Fruit fly (Drosophila melanogaster) whole organism, embryonic: ENCODE results near the gene CAH16.
A peak's percentile ranks its signal among the peaks of the same experiment; 100 is the strongest.

Source experiments
- BEAF-32 ChIP-seq: fragments of 200-800 bp; sonication (Bioruptor generic); optimal IDR thresholded peaks from 3 replicates; lab custom pipeline; 2017; ENCODE audit warnings: missing biosample characterization, missing genetic modification characterization, mild to moderate bottlenecking, moderate library complexity, missing genetic modification reagents
- CG11093 ChIP-seq: fragments of 200-800 bp; sonication (Bioruptor generic); IDR thresholded peaks from 3 replicates; pipeline ENCODE4 v1.3.6; 2022; ENCODE audit warnings: missing biosample characterization, missing genetic modification characterization
- CG12071 ChIP-seq: fragments of 200-800 bp; sonication (Bioruptor generic); optimal IDR thresholded peaks from 3 replicates; lab custom pipeline; 2018; ENCODE audit warnings: missing biosample characterization, mild to moderate bottlenecking, missing genetic modification characterization
- CG13296 ChIP-seq: fragments of 200-800 bp; sonication (Bioruptor generic); optimal IDR thresholded peaks from 3 replicates; lab custom pipeline; 2018; ENCODE audit warnings: missing biosample characterization, mild to moderate bottlenecking, missing genetic modification characterization
- CG15479 ChIP-seq: fragments of 200-800 bp; sonication (Bioruptor generic); optimal IDR thresholded peaks from 3 replicates; lab custom pipeline; 2019; ENCODE audit warnings: missing biosample characterization, mild to moderate bottlenecking, missing genetic modification characterization, moderate library complexity
- CG15514 ChIP-seq: fragments of 200-800 bp; sonication (Bioruptor generic); optimal IDR thresholded peaks from 3 replicates; lab custom pipeline; 2017; ENCODE audit warnings: missing biosample characterization, missing genetic modification characterization, mild to moderate bottlenecking, moderate library complexity, missing genetic modification reagents
- CG15601 ChIP-seq: fragments of 200-800 bp; sonication (Bioruptor generic); optimal IDR thresholded peaks from 3 replicates; lab custom pipeline; 2019; ENCODE audit warnings: missing biosample characterization, mild to moderate bottlenecking, missing genetic modification characterization, moderate library complexity
- CG1603 ChIP-seq: fragments of 200-800 bp; sonication (Bioruptor generic); optimal IDR thresholded peaks from 2 replicates; lab custom pipeline; 2019; ENCODE audit warnings: missing biosample characterization, mild to moderate bottlenecking, missing genetic modification characterization, moderate library complexity
- CG17568 ChIP-seq: fragments of 200-800 bp; sonication (Bioruptor generic); optimal IDR thresholded peaks from 2 replicates; lab custom pipeline; 2018; ENCODE audit warnings: missing biosample characterization, mild to moderate bottlenecking, missing genetic modification characterization, moderate library complexity
- CG18599 ChIP-seq: fragments of 200-800 bp; sonication (Bioruptor generic); optimal IDR thresholded peaks from 3 replicates; lab custom pipeline; 2017; ENCODE audit warnings: missing biosample characterization, missing genetic modification characterization, mild to moderate bottlenecking, moderate library complexity, missing genetic modification reagents
- CG2678 ChIP-seq: fragments of 200-800 bp; sonication (Bioruptor generic); optimal IDR thresholded peaks from 3 replicates; lab custom pipeline; 2019; ENCODE audit warnings: missing biosample characterization, mild to moderate bottlenecking, missing genetic modification characterization, moderate library complexity
- CG30403 ChIP-seq: fragments of 200-800 bp; sonication (Bioruptor generic); optimal IDR thresholded peaks from 3 replicates; lab custom pipeline; 2016; ENCODE audit warnings: missing biosample characterization, missing genetic modification characterization
- CG3163 ChIP-seq: fragments of 200-800 bp; sonication (Bioruptor generic); optimal IDR thresholded peaks from 3 replicates; lab custom pipeline; 2016; ENCODE audit warnings: missing biosample characterization, missing genetic modification characterization
- CG3995 ChIP-seq: fragments of 200-800 bp; sonication (Bioruptor generic); optimal IDR thresholded peaks from 3 replicates; lab custom pipeline; 2016; ENCODE audit warnings: missing biosample characterization, missing genetic modification characterization
- CG6254 ChIP-seq: fragments of 200-800 bp; sonication (Bioruptor generic); optimal IDR thresholded peaks from 3 replicates; lab custom pipeline; 2017; ENCODE audit warnings: mild to moderate bottlenecking, missing biosample characterization, missing genetic modification reagents, missing genetic modification characterization
- CG6854 ChIP-seq: fragments of 200-800 bp; sonication (Bioruptor generic); optimal IDR thresholded peaks from 3 replicates; lab custom pipeline; 2017; ENCODE audit warnings: missing biosample characterization, mild to moderate bottlenecking, missing genetic modification characterization
- CG9932 ChIP-seq: fragments of 200-800 bp; sonication (Bioruptor generic); IDR thresholded peaks from 2 replicates; pipeline ENCODE4 v1.3.6; 2022; ENCODE audit warnings: missing biosample characterization, missing genetic modification characterization
- ERR ChIP-seq: fragments of 200-800 bp; sonication (Bioruptor generic); optimal IDR thresholded peaks from 2 replicates; lab custom pipeline; 2016; ENCODE audit warnings: missing biosample characterization, missing genetic modification characterization
- Fer2 ChIP-seq: fragments of 200-800 bp; sonication (Bioruptor generic); optimal IDR thresholded peaks from 2 replicates; lab custom pipeline; 2018; ENCODE audit warnings: missing biosample characterization, mild to moderate bottlenecking, missing genetic modification characterization, moderate library complexity
- HHEX ChIP-seq: fragments of 200-800 bp; sonication (Bioruptor generic); optimal IDR thresholded peaks from 3 replicates; lab custom pipeline; 2017; ENCODE audit warnings: missing biosample characterization, mild to moderate bottlenecking, missing genetic modification characterization, missing genetic modification reagents
- Jarid2 ChIP-seq: fragments of 200-800 bp; sonication (Bioruptor generic); optimal IDR thresholded peaks from 3 replicates; lab custom pipeline; 2017; ENCODE audit warnings: mild to moderate bottlenecking, missing biosample characterization, missing genetic modification reagents, missing genetic modification characterization
- MESR4 ChIP-seq: fragments of 200-800 bp; sonication (Bioruptor generic); optimal IDR thresholded peaks from 2 replicates; lab custom pipeline; 2018; ENCODE audit warnings: missing biosample characterization, mild to moderate bottlenecking, missing genetic modification characterization, moderate library complexity
- Med ChIP-seq: fragments of 200-800 bp; sonication (Bioruptor generic); peaks from one replicate; lab custom pipeline; 2016; ENCODE audit warnings: missing biosample characterization, missing genetic modification characterization, mild to moderate bottlenecking, inconsistent platforms, moderate library complexity
- Nf-YC ChIP-seq: fragments of 200-800 bp; optimal IDR thresholded peaks from 3 replicates; lab custom pipeline; 2019; ENCODE audit warnings: missing biosample characterization, mild to moderate bottlenecking, missing genetic modification characterization, moderate library complexity
- Pdp1 ChIP-seq, 2 experiments: fragments of 200-800 bp; sonication (Bioruptor generic); optimal IDR thresholded peaks; 3 replicates each; lab custom pipeline; 2016; ENCODE audit warnings: missing biosample characterization in 2 of 2, missing genetic modification characterization in 2 of 2, mild to moderate bottlenecking in 1 of 2, moderate library complexity in 1 of 2
- Ssrp ChIP-seq: fragments of 200-800 bp; sonication (Bioruptor generic); optimal IDR thresholded peaks from 2 replicates; lab custom pipeline; 2018; ENCODE audit warnings: missing biosample characterization, mild to moderate bottlenecking, missing genetic modification characterization, moderate library complexity
- TFAM ChIP-seq: fragments of 200-800 bp; sonication (Bioruptor generic); optimal IDR thresholded peaks from 2 replicates; lab custom pipeline; 2017; ENCODE audit warnings: missing biosample characterization, missing genetic modification characterization, inconsistent platforms
- YL-1 ChIP-seq: fragments of 200-800 bp; sonication (Bioruptor generic); optimal IDR thresholded peaks from 3 replicates; lab custom pipeline; 2017; ENCODE audit warnings: missing biosample characterization, mild to moderate bottlenecking, missing genetic modification characterization
- ato ChIP-seq: fragments of 200-800 bp; sonication (Bioruptor generic); IDR thresholded peaks from 2 replicates; pipeline ENCODE4 v1.3.6; 2022; ENCODE audit warnings: missing biosample characterization, missing genetic modification characterization; ENCODE audit not compliant: partially characterized antibody
- chn ChIP-seq: fragments of 200-800 bp; sonication (Bioruptor generic); optimal IDR thresholded peaks from 2 replicates; lab custom pipeline; 2016; ENCODE audit warnings: missing biosample characterization, missing genetic modification characterization
- ci ChIP-seq: fragments of 200-800 bp; sonication (Bioruptor generic); IDR thresholded peaks from 3 replicates; pipeline ENCODE4 v1.3.6; 2022; ENCODE audit warnings: missing biosample characterization, missing genetic modification characterization
- crc ChIP-seq: fragments of 200-800 bp; sonication (Bioruptor generic); optimal IDR thresholded peaks from 2 replicates; lab custom pipeline; 2016; ENCODE audit warnings: missing biosample characterization, missing genetic modification characterization
- exex ChIP-seq: fragments of 200-800 bp; sonication (Bioruptor generic); optimal IDR thresholded peaks from 4 replicates; lab custom pipeline; 2018; ENCODE audit warnings: missing biosample characterization, mild to moderate bottlenecking, missing genetic modification characterization, moderate library complexity
- fd102C ChIP-seq: fragments of 200-800 bp; sonication (Bioruptor generic); optimal IDR thresholded peaks from 2 replicates; lab custom pipeline; 2018; ENCODE audit warnings: missing biosample characterization, mild to moderate bottlenecking, missing genetic modification characterization, moderate library complexity
- fd64A ChIP-seq: fragments of 200-800 bp; sonication (Bioruptor generic); optimal IDR thresholded peaks from 3 replicates; lab custom pipeline; 2018; ENCODE audit warnings: missing biosample characterization, mild to moderate bottlenecking, missing genetic modification characterization
- gcm ChIP-seq: fragments of 200-800 bp; sonication (Bioruptor generic); optimal IDR thresholded peaks from 2 replicates; lab custom pipeline; 2019; ENCODE audit warnings: missing biosample characterization, mild to moderate bottlenecking, missing genetic modification characterization, moderate library complexity
- jumu ChIP-seq: fragments of 200-800 bp; sonication (Bioruptor generic); optimal IDR thresholded peaks from 3 replicates; lab custom pipeline; 2016; ENCODE audit warnings: missing biosample characterization, missing genetic modification characterization
- kni ChIP-seq: fragments of 200-800 bp; sonication (Bioruptor generic); optimal IDR thresholded peaks from 3 replicates; lab custom pipeline; 2017; ENCODE audit warnings: mild to moderate bottlenecking, missing biosample characterization, missing genetic modification reagents, missing genetic modification characterization
- nau ChIP-seq: fragments of 200-800 bp; sonication (Bioruptor generic); optimal IDR thresholded peaks from 3 replicates; lab custom pipeline; 2017; ENCODE audit warnings: missing biosample characterization, mild to moderate bottlenecking, missing genetic modification characterization, missing genetic modification reagents
- pb ChIP-seq: fragments of 200-800 bp; sonication (Bioruptor generic); optimal IDR thresholded peaks from 3 replicates; lab custom pipeline; 2016; ENCODE audit warnings: missing biosample characterization, missing genetic modification characterization
- pros ChIP-seq: fragments of 200-800 bp; sonication (Bioruptor generic); optimal IDR thresholded peaks from 3 replicates; lab custom pipeline; 2019; ENCODE audit warnings: missing biosample characterization, mild to moderate bottlenecking, missing genetic modification characterization, moderate library complexity
- pzg ChIP-seq: fragments of 200-800 bp; sonication (Bioruptor generic); optimal IDR thresholded peaks from 3 replicates; lab custom pipeline; 2018; ENCODE audit warnings: missing biosample characterization, mild to moderate bottlenecking, missing genetic modification characterization, moderate library complexity
- slou ChIP-seq: fragments of 200-800 bp; sonication (Bioruptor generic); optimal IDR thresholded peaks from 3 replicates; lab custom pipeline; 2016; ENCODE audit warnings: missing biosample characterization, missing genetic modification characterization
- slp2 ChIP-seq: fragments of 200-800 bp; sonication (Bioruptor generic); optimal IDR thresholded peaks from 2 replicates; lab custom pipeline; 2016; ENCODE audit warnings: missing biosample characterization, missing genetic modification characterization
- zen ChIP-seq: fragments of 200-800 bp; sonication (Bioruptor generic); optimal IDR thresholded peaks from 3 replicates; lab custom pipeline; 2018; ENCODE audit warnings: missing biosample characterization, mild to moderate bottlenecking, missing genetic modification characterization, moderate library complexity
- zfh2 ChIP-seq: fragments of 200-800 bp; sonication (Bioruptor generic); optimal IDR thresholded peaks from 2 replicates; lab custom pipeline; 2016; ENCODE audit warnings: missing biosample characterization, missing genetic modification characterization

The CAH16 gene

dm6 chr3R:31218997-31219992 is 40.8 kb upstream of the CAH16 start, which contains the start of gene ATPsynC (continued):
- TF ChIP-seq CG12071 (GFP tag; lab: Kevin White, UChicago) (peak; percentile 57), TFAM (GFP tag; lab: Kevin White, UChicago) (no peak), gcm (GFP tag; lab: Kevin White, UChicago) (peak; percentile 31), Pdp1 (GFP tag; optimal IDR thresholded peaks at IDR 0.05; lab: Kevin White, UChicago) (peak in 1 of 2 experiments; percentile 98), jumu (peak; percentile 36), pros (GFP tag; lab: Kevin White, UChicago) (peak; percentile 8), CG11093 (0 out of 3 replicates have a peak, but pooled peaks have one; percentile 18), CG6254 (GFP tag; lab: Kevin White, UChicago) (peak; percentile 49), YL-1 (GFP tag; lab: Kevin White, UChicago) (peak; percentile 91), crc (no peak), slp2 (peak; percentile 21), CG17568 (GFP tag; lab: Kevin White, UChicago) (no peak), CG13296 (peak; percentile 61), slou (GFP tag; lab: Kevin White, UChicago) (peak; percentile 10), CG18599 (GFP tag; lab: Kevin White, UChicago) (peak; percentile 41), zen (peak; percentile 40), nau (GFP tag; lab: Kevin White, UChicago) (peak; percentile 61), CG3995 (peak; percentile 17), pzg (peak; percentile 100), CG3163 (peak; percentile 27), CG30403 (GFP tag; lab: Kevin White, UChicago) (no peak), Jarid2 (peak; percentile 78), ERR (GFP tag; lab: Kevin White, UChicago) (peak; percentile 58), CG15479 (GFP tag; lab: Kevin White, UChicago) (peak; percentile 51), zfh2 (peak; percentile 16), exex (tag; lab: Kevin White, UChicago) (peak; percentile 7), kni (GFP tag; lab: Kevin White, UChicago) (peak; percentile 64), fd64A (GFP tag; lab: Kevin White, UChicago) (peak; percentile 32), CG1603 (tag; lab: Kevin White, UChicago) (peak; percentile 95), ato (GFP tag; lab: Robert Waterston, UW) (no peak), HHEX (GFP tag; lab: Kevin White, UChicago) (peak; percentile 20), Nf-YC (tag; lab: Kevin White, UChicago) (peak; percentile 39), pb (GFP tag; lab: Kevin White, UChicago) (peak; percentile 51), fd102C (peak; percentile 7), Ssrp (peak; percentile 1), CG2678 (tag; lab: Kevin White, UChicago) (no peak), Fer2 (no peak), CG15514 (GFP tag; lab: Kevin White, UChicago) (peak; percentile 94), chn (GFP tag; lab: Kevin White, UChicago) (peak; percentile 68), BEAF-32 (GFP tag; lab: Kevin White, UChicago) (peak; percentile 71), CG15601 (tag; lab: Kevin White, UChicago) (peak; percentile 73), CG6854 (GFP tag; lab: Kevin White, UChicago) (peak; percentile 79), MESR4 (GFP tag; lab: Kevin White, UChicago) (peak; percentile 100), Med (GFP tag; lab: Kevin White, UChicago) (peak; percentile 96), ci (GFP tag; lab: Robert Waterston, UW) (no peak), CG9932 (GFP tag; lab: Robert Waterston, UW) (no peak)
